Fruit fly (Drosophila melanogaster) whole organism, adult: ENCODE data around the gene CG31141.

ENCODE experiments used
- CG11617 ChIP-seq: fragments of 200-800 bp; sonication (Bioruptor generic); optimal IDR thresholded peaks from 2 replicates; lab custom pipeline; 2017; ENCODE audit warnings: mild to moderate bottlenecking, missing biosample characterization, missing genetic modification reagents, missing genetic modification characterization
- CG12768 ChIP-seq: fragments of 200-800 bp; sonication (Bioruptor generic); optimal IDR thresholded peaks from 2 replicates; lab custom pipeline; 2017; ENCODE audit warnings: missing biosample characterization, missing genetic modification characterization, mild to moderate bottlenecking, moderate library complexity, missing genetic modification reagents
- CG14711 ChIP-seq: fragments of 200-800 bp; sonication (Bioruptor generic); optimal IDR thresholded peaks from 2 replicates; lab custom pipeline; 2018; ENCODE audit warnings: missing biosample characterization, mild to moderate bottlenecking, missing genetic modification characterization, moderate library complexity
- CG1620 ChIP-seq: fragments of 200-800 bp; sonication (Bioruptor generic); optimal IDR thresholded peaks from 2 replicates; lab custom pipeline; 2016; ENCODE audit warnings: missing biosample characterization, missing genetic modification characterization
- CG33017 ChIP-seq: fragments of 200-800 bp; sonication (Bioruptor generic); optimal IDR thresholded peaks from 2 replicates; lab custom pipeline; 2018; ENCODE audit warnings: missing biosample characterization, mild to moderate bottlenecking, missing genetic modification characterization, moderate library complexity
- CG5204 ChIP-seq: fragments of 200-800 bp; sonication (Bioruptor generic); optimal IDR thresholded peaks from 2 replicates; lab custom pipeline; 2016; ENCODE audit warnings: missing biosample characterization, missing genetic modification characterization
- CG7045 ChIP-seq: fragments of 200-800 bp; sonication (Bioruptor generic); optimal IDR thresholded peaks from 2 replicates; lab custom pipeline; 2017; ENCODE audit warnings: missing biosample characterization, mild to moderate bottlenecking, missing genetic modification characterization
- CG7101 ChIP-seq: fragments of 200-800 bp; sonication (Bioruptor generic); optimal IDR thresholded peaks from 2 replicates; lab custom pipeline; 2018; ENCODE audit warnings: missing biosample characterization, mild to moderate bottlenecking, missing genetic modification characterization, moderate library complexity
- Clk ChIP-seq: fragments of 200-800 bp; sonication (Bioruptor generic); optimal IDR thresholded peaks from 2 replicates; lab custom pipeline; 2017; ENCODE audit warnings: missing biosample characterization, missing genetic modification characterization
- Crg-1 ChIP-seq: fragments of 200-800 bp; sonication (Bioruptor generic); optimal IDR thresholded peaks from 2 replicates; lab custom pipeline; 2016; ENCODE audit warnings: missing biosample characterization, missing genetic modification characterization
- Hr96 ChIP-seq: fragments of 200-800 bp; sonication (Bioruptor generic); optimal IDR thresholded peaks from 2 replicates; lab custom pipeline; 2016; ENCODE audit warnings: missing biosample characterization, missing genetic modification characterization
- Mnt ChIP-seq: fragments of 200-800 bp; sonication (Bioruptor generic); optimal IDR thresholded peaks from 2 replicates; lab custom pipeline; 2016; ENCODE audit warnings: missing biosample characterization, mild to moderate bottlenecking, missing genetic modification characterization
- bab1 ChIP-seq: fragments of 200-800 bp; sonication (Bioruptor generic); optimal IDR thresholded peaks from 3 replicates; lab custom pipeline; 2019; ENCODE audit warnings: missing biosample characterization, mild to moderate bottlenecking, missing genetic modification characterization, moderate library complexity
- cic ChIP-seq: fragments of 200-800 bp; sonication (Bioruptor generic); optimal IDR thresholded peaks from 2 replicates; lab custom pipeline; 2017; ENCODE audit warnings: missing biosample characterization, mild to moderate bottlenecking, missing genetic modification characterization, moderate library complexity
- cnc ChIP-seq, 2 experiments: fragments of >200 bp; optimal IDR thresholded peaks; 2 replicates each; lab custom pipeline; 2017
- kay ChIP-seq: fragments of 200-800 bp; sonication (Bioruptor generic); peaks from one replicate; lab custom pipeline; 2016; ENCODE audit warnings: missing biosample characterization, missing genetic modification characterization, borderline replicate concordance
- ovo ChIP-seq: fragments of 200-800 bp; sonication (Bioruptor generic); optimal IDR thresholded peaks from 2 replicates; lab custom pipeline; 2016; ENCODE audit warnings: missing biosample characterization, missing genetic modification characterization
- pad ChIP-seq: fragments of 200-800 bp; sonication (Bioruptor generic); optimal IDR thresholded peaks from 3 replicates; lab custom pipeline; 2017; ENCODE audit warnings: missing biosample characterization, missing genetic modification characterization, mild to moderate bottlenecking, moderate library complexity, missing genetic modification reagents
- tj ChIP-seq: fragments of 200-800 bp; sonication (Bioruptor generic); optimal IDR thresholded peaks from 3 replicates; lab custom pipeline; 2017; ENCODE audit warnings: missing biosample characterization, mild to moderate bottlenecking, missing genetic modification characterization, moderate library complexity
- toe ChIP-seq: fragments of 200-800 bp; sonication (Bioruptor generic); optimal IDR thresholded peaks from 2 replicates; lab custom pipeline; 2016; ENCODE audit warnings: missing biosample characterization, missing genetic modification characterization

CG31141 gene

dm6 chr3R:23941643-23942424, 18.7 kb downstream of the CG31141 start:
- TF ChIP-seq CG1620 (no peak), Mnt (GFP tag; lab: Kevin White, UChicago) (peak; percentile 25), CG12768 (GFP tag; lab: Kevin White, UChicago) (peak; percentile 6), kay (GFP tag; lab: Kevin White, UChicago) (peak; percentile 84)

DNA sequence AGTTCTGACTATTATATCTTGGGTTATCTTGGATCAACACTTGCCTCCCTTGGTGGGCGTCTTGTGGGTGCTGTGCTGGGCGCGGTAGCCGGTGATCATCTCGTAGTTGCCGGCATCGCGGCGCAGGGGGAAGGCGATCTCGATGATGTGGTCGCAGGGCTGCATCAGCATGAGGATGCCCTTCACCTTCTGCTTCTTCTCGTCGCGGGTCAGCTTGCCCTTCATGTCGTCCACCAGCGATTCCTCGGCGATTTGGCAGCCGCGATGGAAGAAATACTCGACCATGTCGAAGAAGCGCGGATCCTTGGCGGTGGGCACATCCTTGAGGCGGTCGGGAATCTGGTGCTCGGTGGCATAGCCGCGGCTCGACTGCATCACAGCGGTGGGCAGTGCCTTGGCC, 19.4 kb downstream of the CG31141 start:
- TF ChIP-seq bab1 (GFP tag; lab: Kevin White, UChicago) (no peak), CG12768 (GFP tag; lab: Kevin White, UChicago) (no peak), CG1620 (no peak), kay (GFP tag; lab: Kevin White, UChicago) (no peak), Clk (GFP tag; lab: Kevin White, UChicago) (no peak), Hr96 (GFP tag; lab: Kevin White, UChicago) (no peak), CG11617 (GFP tag; lab: Kevin White, UChicago) (no peak), CG7101 (tag; lab: Kevin White, UChicago) (no peak), Crg-1 (GFP tag; lab: Kevin White, UChicago) (no peak), toe (GFP tag; lab: Kevin White, UChicago) (no peak), CG14711 (tag; lab: Kevin White, UChicago) (no peak), CG7045 (GFP tag; lab: Kevin White, UChicago) (no peak), CG33017 (no peak), cic (GFP tag; lab: Kevin White, UChicago) (no peak), cnc (optimal IDR thresholded peaks at IDR 0.05; lab: Kevin White, UChicago) (no peak), pad (GFP tag; lab: Kevin White, UChicago) (no peak), CG5204 (GFP tag; lab: Kevin White, UChicago) (no peak), ovo (no peak)

- TF ChIP-seq cnc (optimal IDR thresholded peaks at IDR 0.05; lab: Kevin White, UChicago): no peak
- TF ChIP-seq CG5204 (GFP tag; lab: Kevin White, UChicago): no peak
- peak; percentile 6 for TF ChIP-seq CG12768 (GFP tag; lab: Kevin White, UChicago)
- TF ChIP-seq CG11617 (GFP tag; lab: Kevin White, UChicago): peak; percentile 49
- TF ChIP-seq kay (GFP tag; lab: Kevin White, UChicago): no peak
- peak; percentile 34 for TF ChIP-seq CG7101 (tag; lab: Kevin White, UChicago)
- TF ChIP-seq CG1620: peak; percentile 66
- peak; percentile 44 for TF ChIP-seq cic (GFP tag; lab: Kevin White, UChicago)
- TF ChIP-seq CG7045 (GFP tag; lab: Kevin White, UChicago): no peak
- TF ChIP-seq pad (GFP tag; lab: Kevin White, UChicago): no peak
- TF ChIP-seq CG33017: peak; percentile 24
- peak; percentile 46 for TF ChIP-seq Hr96 (GFP tag; lab: Kevin White, UChicago)
- TF ChIP-seq tj (GFP tag; lab: Kevin White, UChicago): peak; percentile 27
- TF ChIP-seq Mnt (GFP tag; lab: Kevin White, UChicago): peak; percentile 74
- TF ChIP-seq bab1 (GFP tag; lab: Kevin White, UChicago): peak; percentile 53
- TF ChIP-seq toe (GFP tag; lab: Kevin White, UChicago): no peak
- TF ChIP-seq Clk (GFP tag; lab: Kevin White, UChicago): no peak
- peak; percentile 16 for TF ChIP-seq Crg-1 (GFP tag; lab: Kevin White, UChicago)
- TF ChIP-seq CG14711 (tag; lab: Kevin White, UChicago): no peak
- TF ChIP-seq ovo: no peak
These were observed 19.9 kb downstream of the CG31141 start, which contains the start of gene Gdh for dm6 chr3R:23942965-23943413. Gdh (minus strand) TSS chr3R:23943101.

DNA sequence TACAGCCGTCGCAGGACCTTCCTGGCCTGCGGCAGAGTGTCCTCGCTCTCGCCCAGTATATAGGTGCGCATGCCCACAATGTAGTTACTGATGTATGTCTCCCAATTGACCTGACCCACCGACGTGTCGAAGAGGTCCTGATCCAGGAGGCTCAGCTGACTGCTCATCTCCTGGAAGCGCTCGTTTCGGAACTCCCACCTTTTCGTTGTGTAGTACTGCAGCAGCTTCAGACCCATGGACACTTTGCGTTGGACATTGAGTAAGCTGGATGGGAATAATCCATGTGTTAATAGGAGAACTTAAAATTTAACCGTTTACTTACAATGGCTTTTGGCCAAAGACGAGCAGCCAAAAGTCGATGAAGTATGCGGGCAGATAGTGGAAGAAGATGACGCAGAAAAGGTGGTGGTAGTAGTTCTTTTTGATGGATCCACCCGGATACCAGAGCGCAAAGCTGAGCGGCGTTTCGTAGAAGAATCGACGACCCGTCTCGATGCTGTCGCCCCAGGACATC, 20.8 kb downstream of the CG31141 start:
- TF ChIP-seq CG7101 (tag; lab: Kevin White, UChicago) (no peak), CG12768 (GFP tag; lab: Kevin White, UChicago) (peak; percentile 57)

DNA sequence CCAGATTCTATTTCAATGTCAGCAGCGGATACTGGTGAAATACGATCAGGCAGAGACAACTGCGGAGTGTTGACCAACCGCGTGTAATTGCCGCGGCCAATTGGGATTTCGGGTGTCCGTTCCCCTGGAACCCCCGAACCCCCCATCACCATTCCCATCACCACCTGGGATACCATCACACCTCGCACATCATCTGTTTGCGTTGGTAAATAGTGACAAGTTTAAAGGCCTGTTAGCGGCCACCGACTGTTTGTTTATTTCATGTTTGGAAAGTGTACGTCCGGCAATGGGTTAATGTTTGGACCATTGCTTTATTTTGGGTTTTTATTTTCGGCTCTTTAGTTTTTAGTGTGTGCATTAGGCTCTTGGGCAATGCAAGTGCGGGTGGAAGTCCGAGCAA, 23.9 kb downstream of the CG31141 start:
- TF ChIP-seq bab1 (GFP tag; lab: Kevin White, UChicago): no peak
- no peak for TF ChIP-seq kay (GFP tag; lab: Kevin White, UChicago)
- TF ChIP-seq cnc (optimal IDR thresholded peaks at IDR 0.05; lab: Kevin White, UChicago): no peak

- no peak for TF ChIP-seq CG12768 (GFP tag; lab: Kevin White, UChicago)
- TF ChIP-seq CG5204 (GFP tag; lab: Kevin White, UChicago): no peak
- TF ChIP-seq Mnt (GFP tag; lab: Kevin White, UChicago): no peak
- no peak for TF ChIP-seq Clk (GFP tag; lab: Kevin White, UChicago)
- TF ChIP-seq CG33017: no peak
- TF ChIP-seq toe (GFP tag; lab: Kevin White, UChicago): no peak
- TF ChIP-seq CG7045 (GFP tag; lab: Kevin White, UChicago): no peak
- no peak for TF ChIP-seq tj (GFP tag; lab: Kevin White, UChicago)
- TF ChIP-seq CG7101 (tag; lab: Kevin White, UChicago): no peak
- TF ChIP-seq Hr96 (GFP tag; lab: Kevin White, UChicago): no peak
- no peak for TF ChIP-seq ovo
- no peak for TF ChIP-seq cnc (optimal IDR thresholded peaks at IDR 0.05; lab: Kevin White, UChicago)
- no peak for TF ChIP-seq kay (GFP tag; lab: Kevin White, UChicago)
- no peak for TF ChIP-seq bab1 (GFP tag; lab: Kevin White, UChicago)
- no peak for TF ChIP-seq cic (GFP tag; lab: Kevin White, UChicago)
- no peak for TF ChIP-seq CG11617 (GFP tag; lab: Kevin White, UChicago)
- no peak for TF ChIP-seq Crg-1 (GFP tag; lab: Kevin White, UChicago)
These were observed 25.1 kb downstream of the CG31141 start, which contains the start of gene CG12268 for dm6 chr3R:23948324-23948465. CG12268 (minus strand) TSS chr3R:23948424.
